Fruit fly (Drosophila melanogaster): Measurements from ENCODE around the gene Ugt303B1.

DNA sequence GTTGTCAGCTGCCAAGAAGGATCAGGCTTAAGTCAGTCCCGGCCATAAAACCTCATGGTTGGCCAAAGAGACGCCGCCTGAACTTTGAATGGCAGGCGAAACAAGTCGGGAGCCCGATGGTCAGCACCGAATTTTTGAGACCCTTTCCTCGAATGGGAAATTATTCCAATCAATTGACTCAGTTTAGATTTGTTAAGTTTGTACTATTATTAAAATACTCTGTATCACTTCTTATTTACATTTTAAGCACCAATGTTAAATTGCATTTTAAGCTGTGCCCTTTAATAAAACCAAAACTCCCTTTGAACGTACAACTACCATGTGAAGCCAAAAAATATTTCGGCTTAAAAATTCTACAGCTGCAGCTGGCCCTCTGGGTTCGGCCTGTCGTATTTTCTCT is 49.8 kb downstream of the Ugt303B1 start:
- TF ChIP-seq CG34406 (GFP tag; optimal IDR thresholded peaks at IDR 0.05) (peak; percentile 82), CG6276 (GFP tag; optimal IDR thresholded peaks at IDR 0.05) (no peak), eg (GFP tag; IDR thresholded peaks at IDR 0.05) (no peak), CG31627 (GFP tag; optimal IDR thresholded peaks at IDR 0.05) (peak; percentile 88), CG11762 (GFP tag; optimal IDR thresholded peaks at IDR 0.05; ENCODE audit: insufficient read depth) (peak; percentile 50), Hr39 (GFP tag; optimal IDR thresholded peaks at IDR 0.05) (peak; percentile 92), spab (GFP tag; optimal IDR thresholded peaks at IDR 0.05) (no peak)

All from whole organism, prepupa.